Fruit fly (Drosophila melanogaster) whole organism, adult: ENCODE measurements around the gene CG7573.

ENCODE experiments used
- CG11617 ChIP-seq: fragments of 200-800 bp; sonication (Bioruptor generic); optimal IDR thresholded peaks from 2 replicates; lab custom pipeline; 2017; ENCODE audit warnings: mild to moderate bottlenecking, missing biosample characterization, missing genetic modification reagents, missing genetic modification characterization
- CG12768 ChIP-seq: fragments of 200-800 bp; sonication (Bioruptor generic); optimal IDR thresholded peaks from 2 replicates; lab custom pipeline; 2017; ENCODE audit warnings: missing biosample characterization, missing genetic modification characterization, mild to moderate bottlenecking, moderate library complexity, missing genetic modification reagents
- CG14711 ChIP-seq: fragments of 200-800 bp; sonication (Bioruptor generic); optimal IDR thresholded peaks from 2 replicates; lab custom pipeline; 2018; ENCODE audit warnings: missing biosample characterization, mild to moderate bottlenecking, missing genetic modification characterization, moderate library complexity
- CG1620 ChIP-seq: fragments of 200-800 bp; sonication (Bioruptor generic); optimal IDR thresholded peaks from 2 replicates; lab custom pipeline; 2016; ENCODE audit warnings: missing biosample characterization, missing genetic modification characterization
- CG33017 ChIP-seq: fragments of 200-800 bp; sonication (Bioruptor generic); optimal IDR thresholded peaks from 2 replicates; lab custom pipeline; 2018; ENCODE audit warnings: missing biosample characterization, mild to moderate bottlenecking, missing genetic modification characterization, moderate library complexity
- CG5204 ChIP-seq: fragments of 200-800 bp; sonication (Bioruptor generic); optimal IDR thresholded peaks from 2 replicates; lab custom pipeline; 2016; ENCODE audit warnings: missing biosample characterization, missing genetic modification characterization
- CG7045 ChIP-seq: fragments of 200-800 bp; sonication (Bioruptor generic); optimal IDR thresholded peaks from 2 replicates; lab custom pipeline; 2017; ENCODE audit warnings: missing biosample characterization, mild to moderate bottlenecking, missing genetic modification characterization
- CG7101 ChIP-seq: fragments of 200-800 bp; sonication (Bioruptor generic); optimal IDR thresholded peaks from 2 replicates; lab custom pipeline; 2018; ENCODE audit warnings: missing biosample characterization, mild to moderate bottlenecking, missing genetic modification characterization, moderate library complexity
- Clk ChIP-seq: fragments of 200-800 bp; sonication (Bioruptor generic); optimal IDR thresholded peaks from 2 replicates; lab custom pipeline; 2017; ENCODE audit warnings: missing biosample characterization, missing genetic modification characterization
- Crg-1 ChIP-seq: fragments of 200-800 bp; sonication (Bioruptor generic); optimal IDR thresholded peaks from 2 replicates; lab custom pipeline; 2016; ENCODE audit warnings: missing biosample characterization, missing genetic modification characterization
- Hr96 ChIP-seq: fragments of 200-800 bp; sonication (Bioruptor generic); optimal IDR thresholded peaks from 2 replicates; lab custom pipeline; 2016; ENCODE audit warnings: missing biosample characterization, missing genetic modification characterization
- Mnt ChIP-seq: fragments of 200-800 bp; sonication (Bioruptor generic); optimal IDR thresholded peaks from 2 replicates; lab custom pipeline; 2016; ENCODE audit warnings: missing biosample characterization, mild to moderate bottlenecking, missing genetic modification characterization
- bab1 ChIP-seq: fragments of 200-800 bp; sonication (Bioruptor generic); optimal IDR thresholded peaks from 3 replicates; lab custom pipeline; 2019; ENCODE audit warnings: missing biosample characterization, mild to moderate bottlenecking, missing genetic modification characterization, moderate library complexity
- cic ChIP-seq: fragments of 200-800 bp; sonication (Bioruptor generic); optimal IDR thresholded peaks from 2 replicates; lab custom pipeline; 2017; ENCODE audit warnings: missing biosample characterization, mild to moderate bottlenecking, missing genetic modification characterization, moderate library complexity
- cnc ChIP-seq, 2 experiments: fragments of >200 bp; optimal IDR thresholded peaks; 2 replicates each; lab custom pipeline; 2017
- kay ChIP-seq: fragments of 200-800 bp; sonication (Bioruptor generic); peaks from one replicate; lab custom pipeline; 2016; ENCODE audit warnings: missing biosample characterization, missing genetic modification characterization, borderline replicate concordance
- ovo ChIP-seq: fragments of 200-800 bp; sonication (Bioruptor generic); optimal IDR thresholded peaks from 2 replicates; lab custom pipeline; 2016; ENCODE audit warnings: missing biosample characterization, missing genetic modification characterization
- pad ChIP-seq: fragments of 200-800 bp; sonication (Bioruptor generic); optimal IDR thresholded peaks from 3 replicates; lab custom pipeline; 2017; ENCODE audit warnings: missing biosample characterization, missing genetic modification characterization, mild to moderate bottlenecking, moderate library complexity, missing genetic modification reagents
- tj ChIP-seq: fragments of 200-800 bp; sonication (Bioruptor generic); optimal IDR thresholded peaks from 3 replicates; lab custom pipeline; 2017; ENCODE audit warnings: missing biosample characterization, mild to moderate bottlenecking, missing genetic modification characterization, moderate library complexity
- toe ChIP-seq: fragments of 200-800 bp; sonication (Bioruptor generic); optimal IDR thresholded peaks from 2 replicates; lab custom pipeline; 2016; ENCODE audit warnings: missing biosample characterization, missing genetic modification characterization

Gene CG7573

dm6 chr3L:11337674-11338073, 26.1 kb downstream of the CG7573 start:
- no peak for TF ChIP-seq bab1 (GFP tag; lab: Kevin White, UChicago)
- no peak for TF ChIP-seq toe (GFP tag; lab: Kevin White, UChicago)
- TF ChIP-seq Clk (GFP tag; lab: Kevin White, UChicago), result no peak
- no peak for TF ChIP-seq pad (GFP tag; lab: Kevin White, UChicago)
- TF ChIP-seq CG11617 (GFP tag; lab: Kevin White, UChicago), result no peak
- TF ChIP-seq Mnt (GFP tag; lab: Kevin White, UChicago), result no peak
- TF ChIP-seq CG7045, result no peak
- no peak for TF ChIP-seq tj (GFP tag; lab: Kevin White, UChicago)
- TF ChIP-seq CG1620 (GFP tag; lab: Kevin White, UChicago), result no peak

DNA sequence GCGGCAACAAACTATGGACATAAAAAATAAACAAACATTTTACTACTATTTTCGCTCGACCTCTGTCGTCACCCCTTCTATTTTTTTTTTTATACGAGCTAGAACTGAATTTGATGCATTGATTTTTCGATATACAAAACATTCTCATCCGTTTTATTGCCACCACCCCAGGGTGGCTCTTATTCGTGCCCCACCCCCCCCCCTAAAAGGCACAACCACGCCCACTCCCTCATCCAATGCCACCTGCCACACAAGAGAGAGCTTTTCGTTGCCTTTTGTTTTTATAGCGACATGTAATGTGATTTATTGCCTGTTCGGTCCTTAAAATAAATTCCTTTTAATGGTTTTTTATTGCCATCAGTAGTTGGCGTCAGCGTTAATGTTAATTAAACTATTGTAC, 27.7 kb downstream of the CG7573 start:
- TF ChIP-seq CG12768 (GFP tag; lab: Kevin White, UChicago) (no peak), bab1 (GFP tag; lab: Kevin White, UChicago) (no peak), cnc (optimal IDR thresholded peaks at IDR 0.05; lab: Kevin White, UChicago) (no peak), CG33017 (tag; lab: Kevin White, UChicago) (no peak), Crg-1 (GFP tag; lab: Kevin White, UChicago) (no peak)

DNA sequence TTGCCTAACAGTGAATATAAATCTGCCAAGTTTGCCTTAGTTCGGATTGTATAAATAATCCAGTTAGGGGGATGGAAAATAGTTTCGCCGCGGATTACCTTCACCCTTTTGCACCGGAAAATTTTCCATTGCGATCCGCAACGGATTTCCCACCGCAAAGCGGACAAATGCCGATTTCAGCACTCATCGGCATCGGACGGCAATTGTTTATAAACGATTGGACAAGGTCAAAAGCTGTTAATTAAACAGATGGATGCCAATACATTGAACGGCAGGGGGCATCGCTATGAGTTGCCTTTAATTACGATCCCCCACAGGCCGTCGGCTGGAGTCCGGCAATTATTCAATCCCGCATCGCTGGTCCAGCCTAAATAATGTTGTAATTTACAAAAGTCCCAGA, 30.4 kb downstream of the CG7573 start:
- no peak for TF ChIP-seq CG7045
- no peak for TF ChIP-seq bab1 (GFP tag; lab: Kevin White, UChicago)
- no peak for TF ChIP-seq tj (GFP tag; lab: Kevin White, UChicago)
- TF ChIP-seq CG11617 (GFP tag; lab: Kevin White, UChicago), result no peak
- no peak for TF ChIP-seq toe (GFP tag; lab: Kevin White, UChicago)
- no peak for TF ChIP-seq CG14711 (tag; lab: Kevin White, UChicago)
- no peak for TF ChIP-seq Hr96 (GFP tag; lab: Kevin White, UChicago)
- TF ChIP-seq CG12768 (GFP tag; lab: Kevin White, UChicago), result no peak
- TF ChIP-seq kay (GFP tag; lab: Kevin White, UChicago), result no peak
- TF ChIP-seq pad (GFP tag; lab: Kevin White, UChicago), result no peak

- TF ChIP-seq CG5204 (GFP tag; lab: Kevin White, UChicago) (no peak), pad (GFP tag; lab: Kevin White, UChicago) (no peak), toe (GFP tag; lab: Kevin White, UChicago) (no peak), CG7045 (no peak), bab1 (GFP tag; lab: Kevin White, UChicago) (no peak), Hr96 (GFP tag; lab: Kevin White, UChicago) (no peak), CG1620 (GFP tag; lab: Kevin White, UChicago) (no peak), tj (GFP tag; lab: Kevin White, UChicago) (no peak), ovo (GFP tag; lab: Kevin White, UChicago) (no peak), Clk (GFP tag; lab: Kevin White, UChicago) (no peak), Mnt (GFP tag; lab: Kevin White, UChicago) (no peak), CG7101 (tag; lab: Kevin White, UChicago) (no peak), CG11617 (GFP tag; lab: Kevin White, UChicago) (no peak), kay (GFP tag; lab: Kevin White, UChicago) (no peak), CG33017 (tag; lab: Kevin White, UChicago) (no peak), Crg-1 (GFP tag; lab: Kevin White, UChicago) (no peak), cnc (optimal IDR thresholded peaks at IDR 0.05; lab: Kevin White, UChicago) (no peak), CG12768 (GFP tag; lab: Kevin White, UChicago) (no peak)
Measured at dm6 chr3L:11342533-11343065, 31.1 kb downstream of the CG7573 start.

DNA sequence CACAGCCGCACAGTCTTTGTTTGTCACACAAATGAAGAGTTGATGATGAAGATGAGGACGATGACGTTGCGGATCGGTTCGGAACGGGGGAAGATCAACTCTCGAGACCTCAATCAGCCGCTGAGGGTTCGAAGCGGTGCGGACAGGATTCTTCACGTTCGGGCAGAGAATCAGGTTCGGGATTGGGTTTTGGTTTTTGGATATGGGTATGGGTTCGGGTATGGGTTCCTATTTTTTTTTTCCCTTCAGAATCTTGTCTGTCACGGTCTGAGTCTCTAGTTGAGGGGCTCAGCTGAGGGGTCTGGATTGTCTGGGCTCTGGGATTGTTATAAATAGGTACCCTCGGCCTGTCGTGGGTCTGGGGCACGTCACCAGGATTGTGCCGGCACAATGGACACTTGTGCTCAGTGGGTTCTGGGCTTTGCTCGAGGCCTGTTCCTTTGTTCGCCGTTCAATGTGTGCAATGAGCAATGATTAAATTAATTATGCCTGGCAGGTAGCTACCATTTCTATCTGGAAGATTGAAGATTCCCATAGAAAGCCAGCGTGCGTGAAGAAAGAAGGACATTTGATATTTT, 32.2 kb downstream of the CG7573 start:
- TF ChIP-seq CG5204 (GFP tag; lab: Kevin White, UChicago) (no peak), tj (GFP tag; lab: Kevin White, UChicago) (no peak), pad (GFP tag; lab: Kevin White, UChicago) (no peak), cic (GFP tag; lab: Kevin White, UChicago) (no peak), Clk (GFP tag; lab: Kevin White, UChicago) (no peak), CG7045 (no peak), CG33017 (tag; lab: Kevin White, UChicago) (no peak), Mnt (GFP tag; lab: Kevin White, UChicago) (no peak), CG12768 (GFP tag; lab: Kevin White, UChicago) (no peak), Hr96 (GFP tag; lab: Kevin White, UChicago) (no peak), Crg-1 (GFP tag; lab: Kevin White, UChicago) (no peak), kay (GFP tag; lab: Kevin White, UChicago) (no peak), ovo (GFP tag; lab: Kevin White, UChicago) (no peak), CG14711 (tag; lab: Kevin White, UChicago) (no peak), bab1 (GFP tag; lab: Kevin White, UChicago) (no peak), toe (GFP tag; lab: Kevin White, UChicago) (no peak), cnc (optimal IDR thresholded peaks at IDR 0.05; lab: Kevin White, UChicago) (no peak), CG7101 (tag; lab: Kevin White, UChicago) (no peak), CG1620 (GFP tag; lab: Kevin White, UChicago) (no peak), CG11617 (GFP tag; lab: Kevin White, UChicago) (no peak)
